Worm (Caenorhabditis elegans) whole organism, young adult: Measurements from ENCODE around the gene coa-1.

Source experiments
- B0035.1 ChIP-seq: sonication (generic microtip); optimal IDR thresholded peaks from 2 replicates; lab custom pipeline; 2016; ENCODE audit warnings: missing genetic modification characterization, mild to moderate bottlenecking, missing compliant biosample characterization, missing genotype, missing genetic modification reagents
- B0261.1 ChIP-seq: sonication (generic microtip); optimal IDR thresholded peaks from 2 replicates; lab custom pipeline; 2016; ENCODE audit warnings: mild to moderate bottlenecking, missing genetic modification characterization, moderate library complexity, missing compliant biosample characterization
- C06A6.2 ChIP-seq: fragments of 200-800 bp; sonication (Bioruptor generic); conservative IDR thresholded peaks from 2 replicates; pipeline ENCODE4 v1.3.6; 2022; ENCODE audit warnings: missing genetic modification characterization, missing compliant biosample characterization
- C17E4.6 ChIP-seq: fragments of 200-800 bp; sonication (Bioruptor generic); IDR thresholded peaks from 2 replicates; pipeline ENCODE4 v1.3.6; 2022; ENCODE audit warnings: missing genetic modification reagents, missing genetic modification characterization, missing compliant biosample characterization
- D2030.7 ChIP-seq: fragments of 200-800 bp; sonication (Bioruptor generic); IDR thresholded peaks from 2 replicates; pipeline ENCODE4 v1.3.6; 2022; ENCODE audit warnings: missing genetic modification reagents, missing genetic modification characterization, missing compliant biosample characterization
- F52B5.7 ChIP-seq: sonication (generic microtip); optimal IDR thresholded peaks from 2 replicates; lab custom pipeline; 2016; ENCODE audit warnings: mild to moderate bottlenecking, missing genetic modification characterization, missing compliant biosample characterization
- F57A8.1 ChIP-seq: fragments of 200-800 bp; sonication (Bioruptor generic); optimal IDR thresholded peaks from 2 replicates; lab custom pipeline; 2018; ENCODE audit warnings: mild to moderate bottlenecking, missing genetic modification characterization, moderate library complexity, missing compliant biosample characterization
- K12H6.12 ChIP-seq: fragments of 200-800 bp; sonication (Bioruptor generic); optimal IDR thresholded peaks from 2 replicates; lab custom pipeline; 2018; ENCODE audit warnings: mild to moderate bottlenecking, missing genetic modification characterization, missing compliant biosample characterization
- T07F8.4 ChIP-seq: sonication (generic microtip); optimal IDR thresholded peaks from 2 replicates; lab custom pipeline; 2016; ENCODE audit warnings: mild to moderate bottlenecking, missing genetic modification characterization, moderate library complexity, missing compliant biosample characterization
- T26A5.8 ChIP-seq: sonication (generic microtip); optimal IDR thresholded peaks from 2 replicates; lab custom pipeline; 2016; ENCODE audit warnings: missing genetic modification characterization, missing compliant biosample characterization
- ZK185.1 ChIP-seq: sonication (generic microtip); optimal IDR thresholded peaks from 2 replicates; lab custom pipeline; 2016; ENCODE audit warnings: mild to moderate bottlenecking, missing genetic modification characterization, missing compliant biosample characterization; ENCODE audit not compliant: poor library complexity, severe bottlenecking
- akir-1 ChIP-seq: fragments of 200-800 bp; sonication (Bioruptor generic); optimal IDR thresholded peaks from 2 replicates; lab custom pipeline; 2018; ENCODE audit warnings: mild to moderate bottlenecking, missing genetic modification characterization, moderate library complexity, missing compliant biosample characterization
- ama-1 ChIP-seq, 3 experiments: fragments of 150-350 bp in 1 of 3; sonication (generic microtip) in 2 of 3; optimal IDR thresholded peaks; 2 replicates each; lab custom pipeline; 2014 to 2018; ENCODE audit warnings: missing biosample characterization in 2 of 3, missing genetic modification characterization in 2 of 3, missing genetic modification reagents in 2 of 3
- atf-7 ChIP-seq: sonication (generic microtip); optimal IDR thresholded peaks from 2 replicates; lab custom pipeline; 2017; ENCODE audit warnings: mild to moderate bottlenecking, missing genetic modification characterization, missing compliant biosample characterization
- attf-6 ChIP-seq: fragments of 200-800 bp; sonication (Bioruptor generic); IDR thresholded peaks from 2 replicates; pipeline ENCODE4 v1.3.6; 2022; ENCODE audit warnings: missing genetic modification reagents, missing genetic modification characterization, missing compliant biosample characterization
- ccch-3 ChIP-seq: fragments of 200-800 bp; sonication (Bioruptor generic); optimal IDR thresholded peaks from 2 replicates; lab custom pipeline; 2018; ENCODE audit warnings: mild to moderate bottlenecking, missing genetic modification characterization, missing compliant biosample characterization
- ceh-27 ChIP-seq: fragments of 200-800 bp; sonication (Bioruptor generic); optimal IDR thresholded peaks from 2 replicates; lab custom pipeline; 2018; ENCODE audit warnings: mild to moderate bottlenecking, missing genetic modification characterization, moderate library complexity, missing compliant biosample characterization
- chd-7 ChIP-seq: sonication (generic microtip); optimal IDR thresholded peaks from 2 replicates; lab custom pipeline; 2016; ENCODE audit warnings: mild to moderate bottlenecking, missing genetic modification characterization, moderate library complexity, missing compliant biosample characterization
- die-1 ChIP-seq: sonication (generic microtip); optimal IDR thresholded peaks from 2 replicates; lab custom pipeline; 2016; ENCODE audit warnings: missing genotype, mild to moderate bottlenecking, missing genetic modification characterization, missing compliant biosample characterization
- dox-1 ChIP-seq: fragments of 200-800 bp; sonication (Bioruptor generic); IDR thresholded peaks from 2 replicates; pipeline ENCODE4 v1.3.6; 2022; ENCODE audit warnings: missing genetic modification reagents, missing genetic modification characterization, missing compliant biosample characterization
- dpff-1 ChIP-seq: sonication (generic microtip); optimal IDR thresholded peaks from 2 replicates; lab custom pipeline; 2017; ENCODE audit warnings: mild to moderate bottlenecking, missing genetic modification characterization, missing compliant biosample characterization
- dpl-1 ChIP-seq: fragments of 150-350 bp; optimal IDR thresholded peaks from 2 replicates; lab custom pipeline; 2014; ENCODE audit warnings: missing biosample characterization, missing genetic modification reagents, missing genetic modification characterization
- egrh-3 ChIP-seq: fragments of 200-800 bp; sonication (Bioruptor generic); IDR thresholded peaks from 2 replicates; pipeline ENCODE4 v1.3.6; 2022; ENCODE audit warnings: missing genetic modification reagents, missing genetic modification characterization, missing compliant biosample characterization
- ekl-4 ChIP-seq: fragments of 200-800 bp; sonication (Bioruptor generic); IDR thresholded peaks from 2 replicates; pipeline ENCODE4 v1.3.6; 2022; ENCODE audit warnings: missing genetic modification reagents, missing genetic modification characterization, missing compliant biosample characterization
- fkh-3 ChIP-seq: sonication (generic microtip); optimal IDR thresholded peaks from 2 replicates; lab custom pipeline; 2016; ENCODE audit warnings: mild to moderate bottlenecking, missing genetic modification characterization, missing compliant biosample characterization
- him-1 ChIP-seq: sonication (generic microtip); optimal IDR thresholded peaks from 2 replicates; lab custom pipeline; 2016; ENCODE audit warnings: missing genotype, missing genetic modification reagents, missing genetic modification characterization, missing compliant biosample characterization
- hmg-1.2 ChIP-seq: fragments of 200-800 bp; sonication (Bioruptor generic); IDR thresholded peaks from 2 replicates; pipeline ENCODE4 v1.3.6; 2022; ENCODE audit warnings: missing genetic modification reagents, missing genetic modification characterization, missing compliant biosample characterization
- hsf-1 ChIP-seq: fragments of 200-800 bp; sonication (Bioruptor generic); IDR thresholded peaks from 2 replicates; pipeline ENCODE4 v1.3.6; 2022; ENCODE audit warnings: missing genetic modification reagents, missing genetic modification characterization, missing compliant biosample characterization
- lin-26 ChIP-seq: fragments of 200-800 bp; sonication (Bioruptor generic); IDR thresholded peaks from 2 replicates; pipeline ENCODE4 v1.3.6; 2022; ENCODE audit warnings: missing genetic modification reagents, missing genetic modification characterization, missing compliant biosample characterization
- lsl-1 ChIP-seq: fragments of 200-800 bp; sonication (Bioruptor generic); optimal IDR thresholded peaks from 2 replicates; lab custom pipeline; 2018; ENCODE audit warnings: mild to moderate bottlenecking, missing genetic modification characterization, moderate library complexity, missing compliant biosample characterization
- madf-6 ChIP-seq: fragments of 200-800 bp; sonication (Bioruptor generic); IDR thresholded peaks from 2 replicates; pipeline ENCODE4 v1.3.6; 2022; ENCODE audit warnings: missing genetic modification reagents, missing genetic modification characterization, missing compliant biosample characterization
- mcd-1 ChIP-seq: fragments of 200-800 bp; sonication (Bioruptor generic); IDR thresholded peaks from 2 replicates; pipeline ENCODE4 v1.3.6; 2022; ENCODE audit warnings: missing genetic modification reagents, missing genetic modification characterization, missing compliant biosample characterization
- mel-28 ChIP-seq: sonication (generic microtip); optimal IDR thresholded peaks from 2 replicates; lab custom pipeline; 2016; ENCODE audit warnings: borderline replicate concordance, mild to moderate bottlenecking, missing genetic modification characterization, missing compliant biosample characterization
- nfya-2 ChIP-seq: fragments of 200-800 bp; sonication (Bioruptor generic); IDR thresholded peaks from 2 replicates; pipeline ENCODE4 v1.3.6; 2022; ENCODE audit warnings: missing genetic modification reagents, missing genetic modification characterization, missing compliant biosample characterization
- nhr-120 ChIP-seq: fragments of 200-800 bp; sonication (Bioruptor generic); IDR thresholded peaks from 2 replicates; pipeline ENCODE4 v1.3.6; 2022; ENCODE audit warnings: missing genetic modification characterization, missing compliant biosample characterization
- nhr-80 ChIP-seq: sonication (generic microtip); optimal IDR thresholded peaks from 2 replicates; lab custom pipeline; 2016; ENCODE audit warnings: missing genetic modification characterization, missing compliant biosample characterization
- pha-4 ChIP-seq: fragments of 150-350 bp; sonication (generic microtip); optimal IDR thresholded peaks from 2 replicates; lab custom pipeline; 2014; ENCODE audit warnings: missing biosample characterization, missing genetic modification reagents, missing genetic modification characterization
- rcor-1 ChIP-seq: fragments of 200-800 bp; sonication (Bioruptor generic); IDR thresholded peaks from 2 replicates; pipeline ENCODE4 v1.3.6; 2022; ENCODE audit warnings: missing genetic modification reagents, missing genetic modification characterization, missing compliant biosample characterization
- rec-8 ChIP-seq, 2 experiments: sonication (generic microtip); optimal IDR thresholded peaks; 2 replicates each; lab custom pipeline; 2016; ENCODE audit warnings: mild to moderate bottlenecking in 2 of 2, missing genetic modification characterization in 2 of 2, missing genetic modification reagents in 2 of 2, missing genotype in 2 of 2, missing biosample characterization in 1 of 2, missing compliant biosample characterization in 1 of 2, moderate library complexity in 1 of 2
- tlf-1 ChIP-seq: fragments of 200-800 bp; sonication (Bioruptor generic); optimal IDR thresholded peaks from 2 replicates; lab custom pipeline; 2018; ENCODE audit warnings: mild to moderate bottlenecking, missing genetic modification characterization, missing compliant biosample characterization
- zim-3 ChIP-seq: sonication (generic microtip); optimal IDR thresholded peaks from 2 replicates; lab custom pipeline; 2017; ENCODE audit warnings: mild to moderate bottlenecking, missing genetic modification characterization, moderate library complexity, missing compliant biosample characterization
- ztf-22 ChIP-seq: fragments of 200-800 bp; sonication (Bioruptor generic); optimal IDR thresholded peaks from 2 replicates; lab custom pipeline; 2018; ENCODE audit warnings: mild to moderate bottlenecking, missing genetic modification characterization, moderate library complexity, missing compliant biosample characterization
- ztf-26 ChIP-seq: sonication (generic microtip); optimal IDR thresholded peaks from 2 replicates; lab custom pipeline; 2017; ENCODE audit warnings: missing genetic modification characterization, missing compliant biosample characterization
- ztf-28 ChIP-seq: fragments of 200-800 bp; sonication (Bioruptor generic); IDR thresholded peaks from 2 replicates; pipeline ENCODE4 v1.3.6; 2022; ENCODE audit warnings: missing genetic modification reagents, missing genetic modification characterization, missing compliant biosample characterization

Gene coa-1

DNA sequence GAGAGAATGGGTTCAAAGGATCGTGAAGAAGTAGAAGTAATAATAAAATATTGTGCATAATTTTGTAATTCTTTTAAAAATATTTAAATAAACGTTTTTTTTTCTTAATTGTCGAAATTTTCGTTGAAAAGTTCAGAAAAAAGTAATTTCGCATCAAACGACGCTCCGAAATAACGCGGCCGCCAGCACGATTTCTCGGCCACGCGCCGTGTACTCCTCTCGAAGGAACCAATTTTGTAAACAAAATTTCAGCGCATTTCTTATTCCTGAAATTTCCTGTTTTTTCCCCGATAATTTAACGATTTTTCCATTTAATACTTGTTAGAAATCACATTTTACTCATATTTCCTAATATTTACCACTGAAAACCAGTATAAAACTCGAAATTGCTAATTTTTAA lies 13.1 kb upstream of the coa-1 start, which contains the start of gene Y38C1AA.12 (continued):
- TF ChIP-seq akir-1 = no peak
- peak; percentile 79 for TF ChIP-seq K12H6.12 (tag; lab: Kevin White, UChicago)
- TF ChIP-seq ccch-3 (GFP tag; lab: Kevin White, UChicago) = peak; percentile 25
- TF ChIP-seq egrh-3 = no peak; the same call in 1 of the 2 replicates
- TF ChIP-seq lin-26 = 0 out of 2 replicates have a peak, but pooled peaks have one; percentile 19
- no peak for TF ChIP-seq chd-7 (tag; lab: Kevin White, UChicago)
- no peak for TF ChIP-seq C06A6.2 (GFP tag; lab: Robert Waterston, UW)
- TF ChIP-seq ZK185.1 (tag; lab: Kevin White, UChicago) = peak; percentile 93
- no peak for TF ChIP-seq B0035.1 (tag; lab: Kevin White, UChicago)
- TF ChIP-seq hmg-1.2 (GFP tag; lab: Robert Waterston, UW) = no peak
- no peak for TF ChIP-seq dpff-1 (tag; lab: Kevin White, UChicago)
- TF ChIP-seq nhr-80 (tag; lab: Kevin White, UChicago) = peak; percentile 11
- peak; percentile 15 for TF ChIP-seq dpl-1 (GFP tag; lab: Kevin White, UChicago)
- peak; percentile 17 to 38 for TF ChIP-seq rec-8 (tag; optimal IDR thresholded peaks at IDR 0.05; lab: Kevin White, UChicago)
- no peak for TF ChIP-seq T26A5.8 (tag; lab: Kevin White, UChicago)
- TF ChIP-seq die-1 (tag; lab: Kevin White, UChicago) = no peak
- TF ChIP-seq ceh-27 (GFP tag; lab: Kevin White, UChicago) = peak; percentile 88
- TF ChIP-seq ztf-28 (GFP tag; lab: Robert Waterston, UW) = peak; percentile 63; the same call in 1 of the 2 replicates
- no peak for TF ChIP-seq C17E4.6 (GFP tag; lab: Robert Waterston, UW)
- peak; percentile 84 for TF ChIP-seq him-1 (tag; lab: Kevin White, UChicago)
- no peak for TF ChIP-seq F52B5.7
- TF ChIP-seq tlf-1 (GFP tag; lab: Kevin White, UChicago) = peak; percentile 48
- no peak for TF ChIP-seq mel-28
- no peak for TF ChIP-seq T07F8.4 (tag; lab: Kevin White, UChicago)
- peak; percentile 47 for TF ChIP-seq lsl-1 (GFP tag; lab: Kevin White, UChicago)
- TF ChIP-seq ztf-26 (tag; lab: Kevin White, UChicago) = peak; percentile 54
- TF ChIP-seq B0261.1 = peak; percentile 3
- TF ChIP-seq pha-4 = no peak
- TF ChIP-seq fkh-3 (tag; lab: Kevin White, UChicago) = no peak
- no peak for TF ChIP-seq nhr-120 (GFP tag; lab: Robert Waterston, UW)
- peak; percentile 65; the same call in 1 of the 2 replicates for TF ChIP-seq madf-6 (GFP tag; lab: Robert Waterston, UW)
- no peak for TF ChIP-seq ama-1 (optimal IDR thresholded peaks at IDR 0.05; lab: Kevin White, UChicago)
- no peak for TF ChIP-seq ama-1 (GFP tag; optimal IDR thresholded peaks at IDR 0.05; lab: Kevin White, UChicago)
- TF ChIP-seq atf-7 (tag; lab: Kevin White, UChicago) = no peak
- no peak for TF ChIP-seq nfya-2 (GFP tag; lab: Robert Waterston, UW)
- no peak for TF ChIP-seq ztf-22 (GFP tag; lab: Kevin White, UChicago)
- TF ChIP-seq F57A8.1 (GFP tag; lab: Kevin White, UChicago) = no peak

- TF ChIP-seq pha-4 = no peak
- TF ChIP-seq, all 124 proteins: peak for 0
Measured at ce11 chrIV:194442-194841, 10.7 kb upstream of the coa-1 start, which contains the start of gene csn-3. Gene csn-3 (plus strand): TSS chrIV:194742.

DNA sequence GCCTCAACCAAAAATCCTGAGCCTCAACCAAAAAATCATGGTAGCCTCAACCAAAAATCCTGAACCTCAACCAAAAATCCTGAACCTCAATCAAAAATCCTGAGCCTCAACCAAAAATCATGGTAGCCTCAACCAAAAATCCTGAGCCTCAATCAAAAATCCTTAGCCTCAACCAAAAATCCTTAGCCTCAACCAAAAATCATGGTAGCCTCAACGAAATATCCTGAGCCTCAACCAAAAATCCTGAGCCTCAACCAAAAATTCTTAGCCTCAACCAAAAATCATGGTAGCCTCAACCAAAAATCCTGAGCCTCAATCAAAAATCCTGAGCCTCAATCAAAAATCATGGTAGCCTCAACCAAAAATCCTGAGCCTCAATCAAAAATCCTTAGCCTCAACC lies 9.5 kb upstream of the coa-1 start:
- TF ChIP-seq ekl-4 (GFP tag; lab: Robert Waterston, UW) (peak; percentile 37; the same call in 1 of the 2 replicates), attf-6 (GFP tag; lab: Robert Waterston, UW) (peak; percentile 56; the same call in 1 of the 2 replicates), D2030.7 (GFP tag; lab: Robert Waterston, UW) (peak; percentile 68; the same call in 1 of the 2 replicates), dox-1 (GFP tag; lab: Robert Waterston, UW) (peak; percentile 78), rcor-1 (GFP tag; lab: Robert Waterston, UW) (0 out of 2 replicates have a peak, but pooled peaks have one; percentile 25), lsl-1 (GFP tag; lab: Kevin White, UChicago) (peak; percentile 4), mcd-1 (GFP tag; lab: Robert Waterston, UW) (0 out of 2 replicates have a peak, but pooled peaks have one; percentile 39), zim-3 (peak; percentile 100), hsf-1 (GFP tag; lab: Robert Waterston, UW) (0 out of 2 replicates have a peak, but pooled peaks have one; percentile 26), madf-6 (GFP tag; lab: Robert Waterston, UW) (peak; percentile 39; the same call in 1 of the 2 replicates)
